Fruit fly (Drosophila melanogaster) S2 (cell line): Measurements from ENCODE around the gene pyd.

Source experiments
- CG8478 ChIP-seq: fragments of >200 bp; optimal IDR thresholded peaks from 2 replicates; lab custom pipeline; 2018
- CTCF ChIP-seq, 2 experiments: fragments of >200 bp; optimal IDR thresholded peaks; 2 replicates each; lab custom pipeline; 2018

dm6 chr3R:8848190-8848589, 83.5 kb downstream of the pyd start:
- TF ChIP-seq CTCF (optimal IDR thresholded peaks at IDR 0.05; lab: Kevin White, UChicago) (no peak), CG8478 (lab: Kevin White, UChicago) (no peak)
